Worm (Caenorhabditis elegans): ENCODE measurements around the gene cal-1.

ce11 chrV:12534941-12535340, 17.9 kb upstream of the cal-1 start:
- no peak for TF ChIP-seq sea-2 (GFP tag; optimal IDR thresholded peaks at IDR 0.05)
- TF ChIP-seq nhr-28 (tag; optimal IDR thresholded peaks at IDR 0.05): no peak
- no peak for TF ChIP-seq unc-62 (GFP tag; optimal IDR thresholded peaks at IDR 0.05)
- no peak for TF ChIP-seq ceh-9 (tag; optimal IDR thresholded peaks at IDR 0.05)
- TF ChIP-seq skn-1 (tag; optimal IDR thresholded peaks at IDR 0.05): no peak

Data from whole organism, L3 larva.